Fruit fly (Drosophila melanogaster): Measurements from ENCODE around the gene Cpr30B.

dm6 chr2L:9542578-9542977, at the start of gene Cpr30B:
- no peak for TF ChIP-seq h (optimal IDR thresholded peaks at IDR 0.05)
- no peak for TF ChIP-seq psq (optimal IDR thresholded peaks at IDR 0.05)

Data from Kc167 (cell line).